Worm (Caenorhabditis elegans) whole organism, late embryonic: ENCODE data around the gene F37A8.1.

ENCODE experiments used
- C08G9.2 ChIP-seq: sonication (generic microtip); optimal IDR thresholded peaks from 2 replicates; lab custom pipeline; 2016; ENCODE audit warnings: mild to moderate bottlenecking, missing genetic modification characterization, moderate library complexity, missing compliant biosample characterization
- C38D4.7 ChIP-seq: fragments of 200-800 bp; sonication (Bioruptor generic); optimal IDR thresholded peaks from 2 replicates; lab custom pipeline; 2018; ENCODE audit warnings: mild to moderate bottlenecking, missing genetic modification characterization, moderate library complexity, missing compliant biosample characterization
- F13H6.1 ChIP-seq: sonication (generic microtip); optimal IDR thresholded peaks from 2 replicates; lab custom pipeline; 2016; ENCODE audit warnings: missing genetic modification characterization, missing compliant biosample characterization
- T23F11.4 ChIP-seq: fragments of 200-800 bp; sonication (Bioruptor generic); optimal IDR thresholded peaks from 2 replicates; lab custom pipeline; 2018; ENCODE audit warnings: mild to moderate bottlenecking, missing genetic modification characterization, missing compliant biosample characterization
- ama-1 ChIP-seq: fragments of 150-350 bp; optimal IDR thresholded peaks from 2 replicates; lab custom pipeline; 2014
- ceh-18 ChIP-seq: sonication (generic microtip); optimal IDR thresholded peaks from 2 replicates; lab custom pipeline; 2016; ENCODE audit warnings: missing genetic modification characterization, missing compliant biosample characterization
- ceh-19 ChIP-seq: fragments of 200-800 bp; sonication (Bioruptor generic); optimal IDR thresholded peaks from 2 replicates; lab custom pipeline; 2018; ENCODE audit warnings: mild to moderate bottlenecking, missing genetic modification characterization, missing compliant biosample characterization
- ceh-22 ChIP-seq: sonication (generic microtip); optimal IDR thresholded peaks from 2 replicates; lab custom pipeline; 2017; ENCODE audit warnings: missing biosample characterization, missing genetic modification characterization
- ceh-30 ChIP-seq: fragments of 150-350 bp; optimal IDR thresholded peaks from 2 replicates; lab custom pipeline; 2014; ENCODE audit warnings: missing biosample characterization, missing genetic modification characterization
- ceh-34 ChIP-seq: sonication (generic microtip); optimal IDR thresholded peaks from 2 replicates; lab custom pipeline; 2016; ENCODE audit warnings: mild to moderate bottlenecking, missing genetic modification characterization, missing compliant biosample characterization
- ceh-45 ChIP-seq: fragments of 200-800 bp; sonication (Bioruptor generic); IDR thresholded peaks from 2 replicates; pipeline ENCODE4 v1.3.6; 2022; ENCODE audit warnings: missing genetic modification reagents, missing genetic modification characterization, missing compliant biosample characterization
- ceh-48 ChIP-seq: sonication (generic microtip); optimal IDR thresholded peaks from 2 replicates; lab custom pipeline; 2016; ENCODE audit warnings: missing genetic modification characterization, inconsistent platforms, missing compliant biosample characterization
- ceh-6 ChIP-seq: fragments of 200-800 bp; sonication (Bioruptor generic); optimal IDR thresholded peaks from 2 replicates; lab custom pipeline; 2018; ENCODE audit warnings: mild to moderate bottlenecking, missing genetic modification characterization, missing compliant biosample characterization
- ceh-9 ChIP-seq: sonication (generic microtip); optimal IDR thresholded peaks from 2 replicates; lab custom pipeline; 2016; ENCODE audit warnings: mild to moderate bottlenecking, missing genetic modification characterization, inconsistent platforms, missing compliant biosample characterization
- dve-1 ChIP-seq: sonication (generic microtip); optimal IDR thresholded peaks from 2 replicates; lab custom pipeline; 2017; ENCODE audit warnings: antibody characterized with exemption, mild to moderate bottlenecking, missing genetic modification characterization, missing compliant biosample characterization
- elt-2 ChIP-seq: sonication (generic microtip); optimal IDR thresholded peaks from 2 replicates; lab custom pipeline; 2016; ENCODE audit warnings: missing genetic modification reagents, missing genetic modification characterization, missing compliant biosample characterization
- elt-4 ChIP-seq: sonication (generic microtip); optimal IDR thresholded peaks from 2 replicates; lab custom pipeline; 2016; ENCODE audit warnings: missing genetic modification characterization, missing compliant biosample characterization
- ets-4 ChIP-seq: sonication (generic microtip); optimal IDR thresholded peaks from 2 replicates; lab custom pipeline; 2016; ENCODE audit warnings: missing genetic modification characterization, missing compliant biosample characterization
- eyg-1 ChIP-seq: sonication (generic microtip); optimal IDR thresholded peaks from 2 replicates; lab custom pipeline; 2016; ENCODE audit warnings: missing genotype, missing genetic modification characterization, missing compliant biosample characterization
- fkh-10 ChIP-seq: fragments of 150-350 bp; optimal IDR thresholded peaks from 2 replicates; lab custom pipeline; 2014; ENCODE audit warnings: missing biosample characterization, missing genetic modification reagents, missing genetic modification characterization
- fkh-6 ChIP-seq: sonication (generic microtip); optimal IDR thresholded peaks from 2 replicates; lab custom pipeline; 2016; ENCODE audit warnings: missing genetic modification characterization, missing compliant biosample characterization
- gmeb-2 ChIP-seq: sonication (generic microtip); optimal IDR thresholded peaks from 2 replicates; lab custom pipeline; 2016; ENCODE audit warnings: missing genetic modification characterization, inconsistent platforms, missing compliant biosample characterization
- hlh-13 ChIP-seq: fragments of 200-800 bp; sonication (Bioruptor generic); optimal IDR thresholded peaks from 2 replicates; lab custom pipeline; 2018; ENCODE audit warnings: mild to moderate bottlenecking, missing genetic modification characterization, missing compliant biosample characterization
- hlh-15 ChIP-seq: sonication (generic microtip); optimal IDR thresholded peaks from 2 replicates; lab custom pipeline; 2016; ENCODE audit warnings: missing genetic modification characterization, missing compliant biosample characterization
- hlh-30 ChIP-seq: sonication (generic microtip); optimal IDR thresholded peaks from 2 replicates; lab custom pipeline; 2017; ENCODE audit warnings: antibody characterized with exemption, missing genetic modification characterization, missing compliant biosample characterization; ENCODE audit not compliant: insufficient read depth
- hlh-6 ChIP-seq: sonication (generic microtip); optimal IDR thresholded peaks from 2 replicates; lab custom pipeline; 2016; ENCODE audit warnings: missing genotype, missing genetic modification characterization, missing compliant biosample characterization
- hlh-8 ChIP-seq: sonication (generic microtip); optimal IDR thresholded peaks from 2 replicates; lab custom pipeline; 2016; ENCODE audit warnings: missing genotype, missing genetic modification characterization, missing compliant biosample characterization
- madf-2 ChIP-seq: sonication (generic microtip); optimal IDR thresholded peaks from 2 replicates; lab custom pipeline; 2017; ENCODE audit warnings: missing genetic modification characterization, missing compliant biosample characterization
- mec-3 ChIP-seq: sonication (generic microtip); optimal IDR thresholded peaks from 2 replicates; lab custom pipeline; 2016; ENCODE audit warnings: borderline replicate concordance, missing genetic modification characterization, missing compliant biosample characterization
- nhr-232 ChIP-seq: sonication (generic microtip); optimal IDR thresholded peaks from 2 replicates; lab custom pipeline; 2016; ENCODE audit warnings: missing genetic modification characterization, missing compliant biosample characterization
- odd-2 ChIP-seq: sonication (generic microtip); optimal IDR thresholded peaks from 2 replicates; lab custom pipeline; 2017; ENCODE audit warnings: antibody characterized with exemption, mild to moderate bottlenecking, missing genetic modification characterization, missing compliant biosample characterization
- pat-9 ChIP-seq: fragments of 200-800 bp; sonication (Bioruptor generic); optimal IDR thresholded peaks from 2 replicates; lab custom pipeline; 2018; ENCODE audit warnings: mild to moderate bottlenecking, missing genetic modification characterization, moderate library complexity, missing compliant biosample characterization
- pax-1 ChIP-seq: fragments of 150-350 bp; optimal IDR thresholded peaks from 2 replicates; lab custom pipeline; 2014; ENCODE audit warnings: missing biosample characterization, missing genetic modification characterization
- pha-4 ChIP-seq: fragments of 150-350 bp; optimal IDR thresholded peaks from 2 replicates; lab custom pipeline; 2018; ENCODE audit warnings: missing biosample characterization, missing genetic modification reagents, missing genetic modification characterization
- pros-1 ChIP-seq: fragments of 150-350 bp; optimal IDR thresholded peaks from 2 replicates; lab custom pipeline; 2014; ENCODE audit warnings: missing biosample characterization, missing genetic modification reagents, missing genetic modification characterization
- ref-2 ChIP-seq: sonication (generic microtip); optimal IDR thresholded peaks from 2 replicates; lab custom pipeline; 2016; ENCODE audit warnings: missing genetic modification characterization, missing compliant biosample characterization
- rnt-1 ChIP-seq: sonication (generic microtip); optimal IDR thresholded peaks from 2 replicates; lab custom pipeline; 2016; ENCODE audit warnings: missing genetic modification characterization, missing compliant biosample characterization
- sdc-2 ChIP-seq: sonication (generic microtip); optimal IDR thresholded peaks from 2 replicates; lab custom pipeline; 2016; ENCODE audit warnings: missing genotype, missing genetic modification characterization, missing compliant biosample characterization
- sox-4 ChIP-seq: sonication (generic microtip); optimal IDR thresholded peaks from 2 replicates; lab custom pipeline; 2017; ENCODE audit warnings: mild to moderate bottlenecking, missing genetic modification characterization, inconsistent platforms, missing compliant biosample characterization
- syd-9 ChIP-seq: sonication (generic microtip); optimal IDR thresholded peaks from 2 replicates; lab custom pipeline; 2016; ENCODE audit warnings: mild to moderate bottlenecking, missing genetic modification characterization, moderate library complexity, missing compliant biosample characterization
- tbx-2 ChIP-seq: sonication (generic microtip); optimal IDR thresholded peaks from 2 replicates; lab custom pipeline; 2016; ENCODE audit warnings: missing genetic modification characterization, missing compliant biosample characterization
- tbx-7 ChIP-seq: sonication (generic microtip); optimal IDR thresholded peaks from 2 replicates; lab custom pipeline; 2016; ENCODE audit warnings: missing genotype, missing genetic modification characterization, missing compliant biosample characterization
- ttx-3 ChIP-seq: sonication (generic microtip); optimal IDR thresholded peaks from 2 replicates; lab custom pipeline; 2016; ENCODE audit warnings: missing genetic modification reagents, missing genetic modification characterization, missing compliant biosample characterization
- unc-55 ChIP-seq: sonication (generic microtip); optimal IDR thresholded peaks from 2 replicates; lab custom pipeline; 2017; ENCODE audit warnings: missing biosample characterization, missing genetic modification reagents, missing genetic modification characterization
- unc-86 ChIP-seq: sonication (generic microtip); optimal IDR thresholded peaks from 2 replicates; lab custom pipeline; 2016; ENCODE audit warnings: missing genetic modification characterization, missing compliant biosample characterization

The F37A8.1 gene

DNA sequence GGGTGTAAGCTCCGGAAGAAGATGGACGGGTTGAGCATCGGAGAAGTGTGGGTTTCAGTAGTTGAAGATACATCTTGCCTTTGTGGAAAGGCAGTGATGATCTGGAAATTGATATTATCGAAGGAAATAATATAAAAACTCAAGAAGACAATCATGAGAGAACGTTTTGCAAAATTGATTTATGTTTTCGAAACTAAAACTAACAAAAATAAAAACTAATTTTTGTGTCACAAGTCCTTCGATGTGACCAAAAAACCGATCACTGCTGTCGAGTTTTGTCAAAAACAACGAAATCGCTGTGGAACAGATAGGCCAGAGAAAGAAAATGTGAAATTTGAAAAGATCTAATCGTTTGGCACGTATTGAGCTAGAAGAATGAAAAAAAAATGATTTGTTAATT is 20.6 kb upstream of the F37A8.1 start, which contains the start of gene mmcm-1:
Gene mmcm-1, minus strand, starts transcription at position 101 of the 400 bp plus-strand sequence.
- no peak for TF ChIP-seq C08G9.2 (tag; lab: Kevin White, UChicago)
- no peak for TF ChIP-seq hlh-6 (tag; lab: Kevin White, UChicago)
- TF ChIP-seq mec-3 (tag; lab: Kevin White, UChicago), result no peak
- TF ChIP-seq unc-55 (GFP tag; lab: Kevin White, UChicago), result no peak
- TF ChIP-seq F13H6.1 (tag; lab: Kevin White, UChicago), result no peak

DNA sequence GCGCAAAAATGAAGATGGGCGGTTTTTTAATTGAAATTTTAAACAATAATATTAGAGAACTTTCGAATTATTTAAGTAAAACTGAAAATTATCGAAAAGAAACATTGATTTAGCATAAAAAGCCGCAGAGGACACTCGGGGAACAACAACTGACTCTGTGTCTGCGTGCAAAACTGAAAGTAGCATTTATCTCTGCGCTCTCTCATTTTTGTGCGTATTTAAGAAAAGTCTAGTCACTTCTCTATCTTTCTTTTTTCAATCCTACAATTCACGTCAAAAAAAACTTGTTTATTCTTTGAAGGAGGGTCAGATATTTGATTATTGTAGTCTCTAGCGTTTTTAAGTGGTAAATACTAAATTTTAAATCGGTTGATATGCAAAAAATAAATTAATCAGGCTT is 20.0 kb upstream of the F37A8.1 start:
- TF ChIP-seq ceh-9 (tag; lab: Kevin White, UChicago), result no peak
- no peak for TF ChIP-seq F13H6.1 (tag; lab: Kevin White, UChicago)
- TF ChIP-seq elt-4 (tag; lab: Kevin White, UChicago), result no peak
- no peak for TF ChIP-seq pros-1 (tag; lab: Kevin White, UChicago)
- TF ChIP-seq ceh-30 (tag; lab: Kevin White, UChicago), result no peak
- TF ChIP-seq hlh-15 (tag; lab: Kevin White, UChicago), result no peak
- TF ChIP-seq ceh-18 (tag; lab: Kevin White, UChicago), result no peak
- no peak for TF ChIP-seq odd-2
- TF ChIP-seq unc-86 (tag; lab: Kevin White, UChicago), result no peak
- TF ChIP-seq ttx-3 (tag; lab: Kevin White, UChicago), result no peak
- TF ChIP-seq eyg-1, result no peak
- TF ChIP-seq fkh-6 (tag; lab: Kevin White, UChicago), result no peak
- no peak for TF ChIP-seq C38D4.7 (GFP tag; lab: Kevin White, UChicago)

DNA sequence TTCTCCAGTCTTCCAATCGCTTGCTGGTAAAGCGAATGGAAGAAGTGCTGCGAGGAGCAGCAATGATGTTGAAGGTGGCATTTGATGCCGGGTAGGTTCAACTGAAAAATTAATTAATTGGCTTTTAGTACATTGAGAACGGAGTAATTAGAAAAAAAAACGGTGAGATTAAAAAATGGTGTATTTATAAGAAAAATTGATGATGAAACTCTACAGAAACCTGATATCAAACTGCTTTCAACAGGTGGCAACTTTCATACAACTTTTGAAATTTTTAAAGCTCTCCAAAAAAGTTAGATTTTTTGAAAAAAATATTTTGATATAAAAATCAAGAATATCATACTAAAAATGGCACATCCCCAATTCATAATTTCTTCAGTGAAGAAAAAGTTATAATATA is 14.2 kb upstream of the F37A8.1 start, which contains the start of gene pat-3:
Gene pat-3, minus strand, starts transcription at position 101 of the 400 bp plus-strand sequence.
- no peak for TF ChIP-seq ceh-19 (GFP tag; lab: Kevin White, UChicago)
- no peak for TF ChIP-seq elt-2
- TF ChIP-seq ceh-18 (tag; lab: Kevin White, UChicago), result no peak
- no peak for TF ChIP-seq sdc-2 (tag; lab: Kevin White, UChicago)
- TF ChIP-seq ceh-34, result no peak
- no peak for TF ChIP-seq T23F11.4 (GFP tag; lab: Kevin White, UChicago)
- no peak for TF ChIP-seq elt-4 (tag; lab: Kevin White, UChicago)
- no peak for TF ChIP-seq unc-86 (tag; lab: Kevin White, UChicago)
- no peak for TF ChIP-seq F13H6.1 (tag; lab: Kevin White, UChicago)

DNA sequence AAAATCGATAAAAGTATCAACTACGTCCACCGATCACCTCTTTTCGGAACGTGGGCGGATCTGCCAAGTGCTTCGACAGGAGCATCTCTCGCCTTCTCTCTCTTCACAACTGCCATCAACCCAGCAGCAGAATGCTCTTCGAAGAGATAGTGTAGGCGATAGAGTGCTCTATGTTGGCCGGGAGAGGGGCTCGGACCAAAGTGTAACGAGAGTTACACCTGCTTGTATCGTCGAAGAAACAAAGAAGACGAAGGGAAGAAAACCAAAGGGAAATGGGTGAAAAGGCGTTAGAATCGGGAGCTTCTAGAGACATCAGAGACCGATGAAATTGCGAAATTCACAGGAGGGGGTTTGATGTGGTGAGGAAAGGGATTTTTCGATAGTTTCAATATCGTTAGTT is 13.4 kb upstream of the F37A8.1 start:
- no peak for TF ChIP-seq ets-4 (tag; lab: Kevin White, UChicago)
- TF ChIP-seq unc-86 (tag; lab: Kevin White, UChicago), result no peak
- no peak for TF ChIP-seq dve-1
- TF ChIP-seq nhr-232, result no peak
- TF ChIP-seq madf-2 (tag; lab: Kevin White, UChicago), result no peak
- no peak for TF ChIP-seq hlh-15 (tag; lab: Kevin White, UChicago)
- TF ChIP-seq ceh-6, result no peak
- TF ChIP-seq ceh-34, result peak; percentile 10
- no peak for TF ChIP-seq pat-9 (tag; lab: Kevin White, UChicago)
- no peak for TF ChIP-seq ama-1 (lab: Kevin White, UChicago)
- no peak for TF ChIP-seq syd-9 (tag; lab: Kevin White, UChicago)
- peak; percentile 21 for TF ChIP-seq tbx-2 (tag; lab: Kevin White, UChicago)
- peak; percentile 63 for TF ChIP-seq rnt-1 (tag; lab: Kevin White, UChicago)
- TF ChIP-seq hlh-30, result no peak
- TF ChIP-seq ceh-19 (GFP tag; lab: Kevin White, UChicago), result no peak
- TF ChIP-seq C38D4.7 (GFP tag; lab: Kevin White, UChicago), result no peak
- no peak for TF ChIP-seq pha-4
- TF ChIP-seq unc-55 (GFP tag; lab: Kevin White, UChicago), result peak; percentile 78
- no peak for TF ChIP-seq hlh-13 (GFP tag; lab: Kevin White, UChicago)
- no peak for TF ChIP-seq ceh-45
- TF ChIP-seq ttx-3 (tag; lab: Kevin White, UChicago), result no peak
- no peak for TF ChIP-seq hlh-8 (tag; lab: Kevin White, UChicago)
- no peak for TF ChIP-seq pros-1 (tag; lab: Kevin White, UChicago)
- no peak for TF ChIP-seq ceh-9 (tag; lab: Kevin White, UChicago)
- no peak for TF ChIP-seq ref-2 (tag; lab: Kevin White, UChicago)
- peak; percentile 43 for TF ChIP-seq ceh-18 (tag; lab: Kevin White, UChicago)
- no peak for TF ChIP-seq sox-4 (tag; lab: Kevin White, UChicago)
- no peak for TF ChIP-seq ceh-22 (tag; lab: Kevin White, UChicago)
- no peak for TF ChIP-seq fkh-10
- no peak for TF ChIP-seq pax-1 (tag; lab: Kevin White, UChicago)
- TF ChIP-seq tbx-7 (tag; lab: Kevin White, UChicago), result no peak
- no peak for TF ChIP-seq eyg-1
- no peak for TF ChIP-seq ceh-48
- TF ChIP-seq gmeb-2 (tag; lab: Kevin White, UChicago), result no peak
